Worm (Caenorhabditis elegans) whole organism, L2 larva: Measurements from ENCODE around the gene ZC15.1.

Experiments used
- ZK546.5 ChIP-seq: sonication (generic microtip); optimal IDR thresholded peaks from 2 replicates; lab custom pipeline; 2017; ENCODE audit warnings: missing biosample characterization, missing genetic modification characterization
- ama-1 ChIP-seq: fragments of 150-350 bp; optimal IDR thresholded peaks from 2 replicates; lab custom pipeline; 2018; ENCODE audit warnings: inconsistent platforms
- blmp-1 ChIP-seq: sonication (generic microtip); optimal IDR thresholded peaks from 2 replicates; lab custom pipeline; 2017; ENCODE audit warnings: missing genetic modification characterization, mild to moderate bottlenecking, missing compliant biosample characterization, antibody characterized with exemption, moderate library complexity; ENCODE audit not compliant: insufficient read depth
- dmd-4 ChIP-seq: sonication (generic microtip); optimal IDR thresholded peaks from 2 replicates; lab custom pipeline; 2017; ENCODE audit warnings: missing biosample characterization, missing genetic modification characterization
- egl-27 ChIP-seq: sonication (generic microtip); optimal IDR thresholded peaks from 3 replicates; lab custom pipeline; 2017; ENCODE audit warnings: missing biosample characterization, missing genetic modification reagents, missing genetic modification characterization
- lin-13 ChIP-seq: fragments of 150-350 bp; optimal IDR thresholded peaks from 2 replicates; lab custom pipeline; 2014; ENCODE audit warnings: missing biosample characterization, missing genetic modification reagents, missing genetic modification characterization
- mdl-1 ChIP-seq, 2 experiments: fragments of 150-350 bp in 1 of 2; sonication (generic microtip) in 1 of 2; optimal IDR thresholded peaks; 2 replicates each; lab custom pipeline; 2017; ENCODE audit warnings: missing biosample characterization in 2 of 2, missing genetic modification characterization in 2 of 2
- nhr-10 ChIP-seq: sonication (generic microtip); optimal IDR thresholded peaks from 2 replicates; lab custom pipeline; 2017; ENCODE audit warnings: missing biosample characterization, missing genetic modification characterization
- nhr-11 ChIP-seq: fragments of 150-350 bp; optimal IDR thresholded peaks from 2 replicates; lab custom pipeline; 2014; ENCODE audit warnings: missing biosample characterization, missing genetic modification characterization
- nhr-12 ChIP-seq: fragments of 150-350 bp; optimal IDR thresholded peaks from 2 replicates; lab custom pipeline; 2014; ENCODE audit warnings: missing biosample characterization, missing genetic modification characterization
- nhr-77 ChIP-seq: fragments of 150-350 bp; optimal IDR thresholded peaks from 2 replicates; lab custom pipeline; 2014; ENCODE audit warnings: missing biosample characterization, missing genetic modification characterization
- skn-1 ChIP-seq: sonication (generic microtip); optimal IDR thresholded peaks from 2 replicates; lab custom pipeline; 2017; ENCODE audit warnings: missing biosample characterization, missing genetic modification characterization
- snpc-4 ChIP-seq: fragments of 150-350 bp; optimal IDR thresholded peaks from 2 replicates; lab custom pipeline; 2014; ENCODE audit warnings: missing biosample characterization, missing genetic modification characterization
- unc-62 ChIP-seq: fragments of 150-350 bp; optimal IDR thresholded peaks from 2 replicates; lab custom pipeline; 2014; ENCODE audit warnings: missing biosample characterization, missing genetic modification reagents, missing genetic modification characterization

- no peak for TF ChIP-seq snpc-4 (tag; lab: Kevin White, UChicago)
- no peak for TF ChIP-seq mdl-1 (tag; optimal IDR thresholded peaks at IDR 0.05; lab: Kevin White, UChicago)
- TF ChIP-seq nhr-12 (tag; lab: Kevin White, UChicago) = no peak
- no peak for TF ChIP-seq ama-1 (lab: Kevin White, UChicago)
- TF ChIP-seq nhr-77 (tag; lab: Kevin White, UChicago) = no peak
- no peak for TF ChIP-seq ZK546.5
- no peak for TF ChIP-seq skn-1 (tag; lab: Kevin White, UChicago)
- no peak for TF ChIP-seq unc-62 (GFP tag; lab: Kevin White, UChicago)
- TF ChIP-seq nhr-11 (tag; lab: Kevin White, UChicago) = no peak
- TF ChIP-seq blmp-1 (tag; lab: Kevin White, UChicago) = no peak
- no peak for TF ChIP-seq dmd-4 (tag; lab: Kevin White, UChicago)
- no peak for TF ChIP-seq lin-13
- no peak for TF ChIP-seq egl-27 (tag; lab: Kevin White, UChicago)
- TF ChIP-seq nhr-10 = no peak
Observed at ce11 chrV:20294388-20294787, 11.5 kb upstream of the ZC15.1 start, which contains the start of gene clec-261.
